Worm (Caenorhabditis elegans): ENCODE results near the gene madf-11.

DNA sequence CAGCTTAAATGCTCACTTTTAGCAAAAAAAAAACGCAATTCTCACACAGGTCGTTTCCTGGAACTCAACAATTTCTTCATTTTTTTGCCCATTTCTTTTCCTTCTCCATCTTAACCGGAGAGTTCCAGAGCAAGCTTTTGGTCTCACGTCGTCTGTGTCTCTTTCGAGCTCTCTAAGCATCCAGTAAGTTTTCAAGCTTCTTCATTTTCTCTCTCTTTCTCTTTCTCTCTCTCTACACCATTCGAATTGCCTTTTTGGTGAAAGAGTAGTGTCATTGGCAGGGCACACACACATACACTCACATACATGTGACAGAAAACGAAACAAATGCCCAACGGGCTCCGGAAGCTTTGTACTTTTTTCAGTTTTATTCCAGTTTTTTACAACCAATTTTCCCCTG, 36.6 kb upstream of the madf-11 start:
- no peak for TF ChIP-seq unc-62 (GFP tag; optimal IDR thresholded peaks at IDR 0.05)
- no peak for TF ChIP-seq pha-4 (tag; optimal IDR thresholded peaks at IDR 0.05)
- no peak for TF ChIP-seq Y95B8A.8 (GFP tag; IDR thresholded peaks at IDR 0.05)
- TF ChIP-seq K11D2.4 (GFP tag; IDR thresholded peaks at IDR 0.05) = no peak
- TF ChIP-seq Y53F4B.3 (GFP tag; IDR thresholded peaks at IDR 0.05) = no peak

All from whole organism, young adult.